Worm (Caenorhabditis elegans) whole organism, L1 larva: ENCODE results near the gene F15B9.8.

Experiments used
- C16A3.4 ChIP-seq: fragments of 150-350 bp; optimal IDR thresholded peaks from 2 replicates; lab custom pipeline; 2014; ENCODE audit warnings: missing biosample characterization, missing genetic modification characterization
- Y116A8C.19 ChIP-seq: sonication (generic microtip); optimal IDR thresholded peaks from 2 replicates; lab custom pipeline; 2016; ENCODE audit warnings: missing compliant biosample characterization, missing genetic modification characterization, borderline replicate concordance
- ama-1 ChIP-seq: fragments of 150-350 bp; optimal IDR thresholded peaks from 2 replicates; lab custom pipeline; 2014
- blmp-1 ChIP-seq: fragments of 150-350 bp; optimal IDR thresholded peaks from 2 replicates; lab custom pipeline; 2014; ENCODE audit warnings: missing biosample characterization, missing genetic modification characterization
- ceh-82 ChIP-seq, 3 experiments: fragments of 150-350 bp in 1 of 3; sonication (generic microtip) in 2 of 3; optimal IDR thresholded peaks; 2 replicates each; lab custom pipeline; 2014 to 2017; ENCODE audit warnings: missing biosample characterization in 3 of 3, missing genetic modification characterization in 3 of 3
- efl-3 ChIP-seq: fragments of 200-800 bp; sonication (Bioruptor generic); optimal IDR thresholded peaks from 2 replicates; lab custom pipeline; 2018; ENCODE audit warnings: mild to moderate bottlenecking, missing genetic modification characterization, missing compliant biosample characterization
- fkh-4 ChIP-seq: sonication (generic microtip); optimal IDR thresholded peaks from 2 replicates; lab custom pipeline; 2016; ENCODE audit warnings: missing compliant biosample characterization, missing genetic modification characterization, borderline replicate concordance
- grh-1 ChIP-seq: fragments of 200-800 bp; sonication (Bioruptor generic); IDR thresholded peaks from 2 replicates; pipeline ENCODE4 v1.3.6; 2022; ENCODE audit warnings: missing genetic modification reagents, missing genetic modification characterization, missing compliant biosample characterization
- hlh-17 ChIP-seq: fragments of 200-800 bp; sonication (Bioruptor generic); optimal IDR thresholded peaks from 2 replicates; lab custom pipeline; 2018; ENCODE audit warnings: missing genetic modification characterization, mild to moderate bottlenecking, missing compliant biosample characterization, moderate library complexity, borderline replicate concordance
- irx-1 ChIP-seq: sonication (generic microtip); optimal IDR thresholded peaks from 2 replicates; lab custom pipeline; 2016; ENCODE audit warnings: missing genetic modification characterization, missing compliant biosample characterization
- isw-1 ChIP-seq: fragments of 200-800 bp; sonication (Bioruptor generic); IDR thresholded peaks from 2 replicates; pipeline ENCODE4 v1.3.6; 2022; ENCODE audit warnings: missing genetic modification characterization, missing compliant biosample characterization
- lin-14 ChIP-seq: fragments of 200-800 bp; sonication (Bioruptor generic); optimal IDR thresholded peaks from 2 replicates; lab custom pipeline; 2018; ENCODE audit warnings: mild to moderate bottlenecking, missing genetic modification characterization, moderate library complexity, missing compliant biosample characterization
- lin-15B ChIP-seq: fragments of 150-350 bp; sonication (generic microtip); optimal IDR thresholded peaks from 3 replicates; lab custom pipeline; 2014; ENCODE audit warnings: missing biosample characterization, missing genetic modification characterization
- lin-35 ChIP-seq, 2 experiments: fragments of 150-350 bp; optimal IDR thresholded peaks; 2 replicates each; lab custom pipeline; 2014; ENCODE audit warnings: missing biosample characterization in 2 of 2, missing genetic modification characterization in 2 of 2, missing genetic modification reagents in 2 of 2
- lin-39 ChIP-seq: fragments of 150-350 bp; optimal IDR thresholded peaks from 2 replicates; lab custom pipeline; 2014; ENCODE audit warnings: missing biosample characterization, missing genetic modification reagents, missing genetic modification characterization
- lir-3 ChIP-seq: sonication (generic microtip); optimal IDR thresholded peaks from 2 replicates; lab custom pipeline; 2016; ENCODE audit warnings: mild to moderate bottlenecking, missing genetic modification characterization, moderate library complexity, missing compliant biosample characterization; ENCODE audit not compliant: poor library complexity
- lsy-2 ChIP-seq, 2 experiments: fragments of 150-350 bp; optimal IDR thresholded peaks; 2 replicates each; lab custom pipeline; 2014; ENCODE audit warnings: missing biosample characterization in 2 of 2, missing genetic modification characterization in 2 of 2
- mdl-1 ChIP-seq, 2 experiments: fragments of 150-350 bp; optimal IDR thresholded peaks; 2 replicates each; lab custom pipeline; 2014 to 2017; ENCODE audit warnings: missing biosample characterization in 2 of 2, missing genetic modification characterization in 2 of 2, inconsistent platforms in 1 of 2
- mef-2 ChIP-seq: fragments of 150-350 bp; optimal IDR thresholded peaks from 2 replicates; lab custom pipeline; 2014; ENCODE audit warnings: missing biosample characterization, missing genetic modification characterization
- nhr-12 ChIP-seq: sonication (generic microtip); optimal IDR thresholded peaks from 2 replicates; lab custom pipeline; 2017; ENCODE audit warnings: missing biosample characterization, missing genetic modification characterization
- nhr-20 ChIP-seq: sonication (generic microtip); optimal IDR thresholded peaks from 2 replicates; lab custom pipeline; 2016; ENCODE audit warnings: mild to moderate bottlenecking, missing genetic modification characterization, missing compliant biosample characterization
- nhr-237 ChIP-seq: fragments of 150-350 bp; optimal IDR thresholded peaks from 2 replicates; lab custom pipeline; 2014; ENCODE audit warnings: missing biosample characterization, missing genetic modification characterization
- nhr-28 ChIP-seq: fragments of 150-350 bp; optimal IDR thresholded peaks from 2 replicates; lab custom pipeline; 2014; ENCODE audit warnings: missing biosample characterization, missing genetic modification characterization
- nhr-47 ChIP-seq: sonication (generic microtip); optimal IDR thresholded peaks from 2 replicates; lab custom pipeline; 2016; ENCODE audit warnings: mild to moderate bottlenecking, missing genetic modification characterization, moderate library complexity, missing compliant biosample characterization
- nhr-71 ChIP-seq: sonication (generic microtip); optimal IDR thresholded peaks from 2 replicates; lab custom pipeline; 2016; ENCODE audit warnings: mild to moderate bottlenecking, missing genetic modification characterization, moderate library complexity, missing compliant biosample characterization
- nhr-84 ChIP-seq: sonication (generic microtip); optimal IDR thresholded peaks from 2 replicates; lab custom pipeline; 2017; ENCODE audit warnings: missing biosample characterization, missing genetic modification characterization
- pag-3 ChIP-seq: sonication (generic microtip); optimal IDR thresholded peaks from 2 replicates; lab custom pipeline; 2017; ENCODE audit warnings: missing genetic modification characterization, mild to moderate bottlenecking, missing compliant biosample characterization, antibody characterized with exemption, borderline replicate concordance; ENCODE audit not compliant: insufficient read depth
- pqm-1 ChIP-seq: sonication (generic microtip); optimal IDR thresholded peaks from 3 replicates; lab custom pipeline; 2017; ENCODE audit warnings: missing biosample characterization, missing genetic modification characterization
- skn-1 ChIP-seq: fragments of 150-350 bp; optimal IDR thresholded peaks from 2 replicates; lab custom pipeline; 2014; ENCODE audit warnings: missing biosample characterization, missing genetic modification characterization
- snu-23 ChIP-seq: sonication (generic microtip); optimal IDR thresholded peaks from 2 replicates; lab custom pipeline; 2016; ENCODE audit warnings: missing genetic modification characterization, missing compliant biosample characterization
- sox-4 ChIP-seq: sonication (generic microtip); optimal IDR thresholded peaks from 2 replicates; lab custom pipeline; 2016; ENCODE audit warnings: missing genetic modification characterization, missing compliant biosample characterization
- swsn-7 ChIP-seq: sonication (generic microtip); optimal IDR thresholded peaks from 2 replicates; lab custom pipeline; 2016; ENCODE audit warnings: missing genetic modification characterization, missing compliant biosample characterization
- tbx-2 ChIP-seq: sonication (generic microtip); optimal IDR thresholded peaks from 2 replicates; lab custom pipeline; 2016; ENCODE audit warnings: missing genetic modification characterization, missing compliant biosample characterization
- unc-62 ChIP-seq: fragments of 150-350 bp; optimal IDR thresholded peaks from 2 replicates; lab custom pipeline; 2014; ENCODE audit warnings: missing biosample characterization, missing genetic modification reagents, missing genetic modification characterization
- unc-98 ChIP-seq: fragments of 200-800 bp; sonication (Bioruptor generic); IDR thresholded peaks from 2 replicates; pipeline ENCODE4 v1.3.6; 2022; ENCODE audit warnings: missing genetic modification characterization, missing compliant biosample characterization
- vab-15 ChIP-seq: sonication (generic microtip); optimal IDR thresholded peaks from 2 replicates; lab custom pipeline; 2017; ENCODE audit warnings: missing genotype, mild to moderate bottlenecking, missing genetic modification characterization, missing compliant biosample characterization
- zip-4 ChIP-seq: fragments of 200-800 bp; sonication (Bioruptor generic); optimal IDR thresholded peaks from 2 replicates; lab custom pipeline; 2018; ENCODE audit warnings: mild to moderate bottlenecking, missing genetic modification characterization, moderate library complexity, missing compliant biosample characterization

Gene F15B9.8

DNA sequence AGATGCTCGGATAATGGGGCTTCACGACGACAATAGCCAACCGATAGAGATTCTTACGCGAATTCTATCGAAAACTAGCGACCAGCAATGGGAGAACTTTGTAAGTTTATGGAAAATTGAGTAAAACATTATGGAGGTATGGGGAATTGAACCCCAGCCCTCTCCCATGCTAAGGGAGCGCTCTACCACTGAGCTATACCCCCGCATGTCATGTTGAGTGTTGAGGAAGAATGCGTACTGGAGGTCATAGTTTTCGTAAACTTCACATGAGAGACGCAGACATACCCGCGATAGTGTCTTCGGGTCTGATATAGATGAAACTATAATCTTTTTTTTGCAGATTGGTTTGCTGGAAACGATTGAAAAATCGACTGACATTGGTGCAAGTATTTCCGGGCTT, 15.0 kb downstream of the F15B9.8 start (continued):
- TF ChIP-seq hlh-17 (GFP tag; lab: Kevin White, UChicago) (no peak), C16A3.4 (tag; lab: Kevin White, UChicago) (peak; percentile 78), skn-1 (tag; lab: Kevin White, UChicago) (peak; percentile 58)

DNA sequence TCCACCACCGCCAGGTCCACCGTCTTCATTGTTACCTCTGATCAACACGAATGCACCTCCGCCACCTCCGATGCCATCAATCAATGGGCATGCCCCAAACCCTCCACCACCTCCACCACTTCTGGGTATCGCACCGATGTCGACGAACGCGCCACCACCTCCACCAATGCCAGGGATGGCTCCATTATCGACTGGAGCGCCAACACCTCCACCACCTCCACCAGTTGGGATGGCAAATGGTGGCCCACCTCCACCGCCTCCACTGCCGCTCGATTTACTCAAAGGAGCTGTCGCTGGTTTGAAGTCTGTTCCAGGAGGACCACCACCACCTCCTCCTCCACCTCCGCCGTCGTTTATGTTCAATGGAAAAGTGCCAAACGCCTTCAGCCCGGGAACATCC, 16.0 kb downstream of the F15B9.8 start:
- TF ChIP-seq sox-4 (tag; lab: Kevin White, UChicago) (no peak), swsn-7 (no peak), mdl-1 (tag; optimal IDR thresholded peaks at IDR 0.05; lab: Kevin White, UChicago) (no peak), C16A3.4 (tag; lab: Kevin White, UChicago) (no peak), irx-1 (tag; lab: Kevin White, UChicago) (no peak), nhr-84 (tag; lab: Kevin White, UChicago) (no peak), unc-98 (GFP tag; lab: Robert Waterston, UW) (no peak), nhr-20 (no peak), nhr-237 (tag; lab: Kevin White, UChicago) (no peak)

DNA sequence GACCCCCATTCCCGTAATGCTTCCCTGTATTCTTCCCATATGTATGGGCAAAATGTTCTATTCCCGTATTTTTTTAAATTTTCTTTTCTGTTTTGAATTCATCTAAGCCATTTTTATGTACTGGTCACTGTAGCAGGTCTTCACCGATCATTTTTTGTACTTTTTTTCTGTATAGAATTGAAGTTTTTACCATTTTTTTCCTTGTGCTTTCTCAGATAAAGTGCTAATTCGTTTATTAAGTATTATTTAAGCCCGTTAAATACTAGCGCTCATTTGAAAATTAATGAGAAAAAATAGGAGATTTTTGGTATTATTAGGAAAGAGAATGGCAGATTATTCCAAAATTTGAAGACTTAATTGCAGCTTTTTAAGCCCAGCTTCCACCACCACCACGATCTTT, 18.4 kb downstream of the F15B9.8 start:
- TF ChIP-seq pqm-1 (tag; lab: Kevin White, UChicago), result no peak
- TF ChIP-seq swsn-7, result no peak
- no peak for TF ChIP-seq nhr-12 (tag; lab: Kevin White, UChicago)
- TF ChIP-seq vab-15 (tag; lab: Kevin White, UChicago), result no peak
- TF ChIP-seq blmp-1 (tag; lab: Kevin White, UChicago), result no peak
- TF ChIP-seq, all 84 proteins: peak for 0

DNA sequence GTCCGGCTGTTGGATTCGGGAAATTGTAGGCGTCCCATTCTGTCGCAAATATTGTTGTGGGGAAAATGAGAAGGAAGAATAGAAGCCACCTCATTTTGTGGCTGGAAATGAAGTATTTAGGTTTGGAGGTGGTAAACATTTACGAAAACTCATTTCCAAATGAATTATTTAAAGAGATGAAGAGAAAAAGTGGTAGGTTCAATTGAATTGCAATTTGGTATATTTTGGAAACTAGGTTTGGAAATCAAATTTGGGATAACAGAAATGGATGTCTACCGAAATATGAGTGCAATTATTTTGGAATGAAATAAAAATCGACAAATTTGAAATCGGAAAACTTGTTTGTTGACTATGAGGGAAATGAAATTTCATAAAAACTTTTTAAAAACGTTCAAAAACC, 20.5 kb downstream of the F15B9.8 start, which contains the start of gene F15B9.10:
TSS of gene F15B9.10 (minus strand) at position 101 of the 400 bp plus-strand sequence.
- no peak for TF ChIP-seq Y116A8C.19
- TF ChIP-seq pag-3, result no peak
- TF ChIP-seq hlh-17 (GFP tag; lab: Kevin White, UChicago), result no peak
- no peak for TF ChIP-seq lir-3
- no peak for TF ChIP-seq grh-1
- no peak for TF ChIP-seq mef-2 (tag; lab: Kevin White, UChicago)
- TF ChIP-seq lsy-2 (tag; optimal IDR thresholded peaks at IDR 0.05; lab: Kevin White, UChicago), result no peak
- TF ChIP-seq vab-15 (tag; lab: Kevin White, UChicago), result no peak
- no peak for TF ChIP-seq isw-1
- TF ChIP-seq skn-1 (tag; lab: Kevin White, UChicago), result no peak
- no peak for TF ChIP-seq lin-14
- TF ChIP-seq lin-35 (GFP tag; optimal IDR thresholded peaks at IDR 0.05; lab: Kevin White, UChicago), result no peak
- no peak for TF ChIP-seq nhr-47 (tag; lab: Kevin White, UChicago)
- no peak for TF ChIP-seq tbx-2 (tag; lab: Kevin White, UChicago)
- no peak for TF ChIP-seq ceh-82 (tag; optimal IDR thresholded peaks at IDR 0.05; lab: Kevin White, UChicago)
- no peak for TF ChIP-seq C16A3.4 (tag; lab: Kevin White, UChicago)
- no peak for TF ChIP-seq ama-1 (lab: Kevin White, UChicago)

DNA sequence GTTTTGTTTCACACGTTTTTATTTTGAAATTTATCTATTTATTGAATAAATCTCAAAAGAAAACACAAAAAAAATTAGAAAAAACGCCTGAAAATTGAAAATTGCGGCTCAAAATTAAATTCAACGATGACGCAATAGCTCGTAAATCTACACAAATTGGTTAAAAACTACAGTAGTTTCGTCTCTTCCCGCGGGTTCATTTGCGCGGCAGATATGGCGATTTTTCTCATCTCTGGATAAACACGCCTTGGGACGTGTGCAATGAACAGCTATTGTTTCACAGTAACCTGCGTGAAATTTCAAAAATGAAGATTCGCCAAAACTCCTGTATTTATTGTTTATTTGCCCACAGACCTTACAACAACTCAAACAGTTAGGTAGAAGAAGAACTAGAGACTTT, 20.9 kb downstream of the F15B9.8 start:
- TF ChIP-seq nhr-84 (tag; lab: Kevin White, UChicago), result no peak
- no peak for TF ChIP-seq ceh-82 (tag; optimal IDR thresholded peaks at IDR 0.05; lab: Kevin White, UChicago)
- TF ChIP-seq lin-39 (tag; lab: Kevin White, UChicago), result no peak
- TF ChIP-seq snu-23, result no peak
- no peak for TF ChIP-seq irx-1 (tag; lab: Kevin White, UChicago)
- no peak for TF ChIP-seq zip-4 (GFP tag; lab: Kevin White, UChicago)
- no peak for TF ChIP-seq lin-15B (tag; lab: Kevin White, UChicago)
- TF ChIP-seq efl-3 (GFP tag; lab: Kevin White, UChicago), result no peak
- TF ChIP-seq lin-35 (GFP tag; optimal IDR thresholded peaks at IDR 0.05; lab: Kevin White, UChicago), result no peak
- TF ChIP-seq nhr-71 (tag; lab: Kevin White, UChicago), result no peak
- TF ChIP-seq Y116A8C.19, result no peak
- TF ChIP-seq fkh-4, result no peak
- TF ChIP-seq mdl-1 (tag; optimal IDR thresholded peaks at IDR 0.05; lab: Kevin White, UChicago), result no peak
- TF ChIP-seq nhr-28, result no peak
- TF ChIP-seq unc-62, result no peak
